Worm (Caenorhabditis elegans) whole organism, L3 larva: Measurements from ENCODE around the gene H23N18.5.

Experiments used
- ceh-16 ChIP-seq: sonication (generic microtip); optimal IDR thresholded peaks from 2 replicates; lab custom pipeline; 2017; ENCODE audit warnings: missing biosample characterization, missing genetic modification characterization
- jun-1 ChIP-seq: fragments of 150-350 bp; optimal IDR thresholded peaks from 2 replicates; lab custom pipeline; 2014; ENCODE audit warnings: missing biosample characterization, missing genetic modification reagents, missing genetic modification characterization

- TF ChIP-seq ceh-16 (tag; lab: Kevin White, UChicago) (no peak), jun-1 (tag; lab: Kevin White, UChicago) (no peak)
Observed at ce11 chrV:4862737-4863136, 49.4 kb downstream of the H23N18.5 start, which contains the start of gene C37H5.13.
